Worm (Caenorhabditis elegans) whole organism, late embryonic: ENCODE data around the gene Y49A3A.4.

ENCODE experiments used
- C38D4.7 ChIP-seq: fragments of 200-800 bp; sonication (Bioruptor generic); optimal IDR thresholded peaks from 2 replicates; lab custom pipeline; 2018; ENCODE audit warnings: mild to moderate bottlenecking, missing genetic modification characterization, moderate library complexity, missing compliant biosample characterization
- F13H6.1 ChIP-seq: sonication (generic microtip); optimal IDR thresholded peaks from 2 replicates; lab custom pipeline; 2016; ENCODE audit warnings: missing genetic modification characterization, missing compliant biosample characterization
- K09A11.1 ChIP-seq: sonication (generic microtip); optimal IDR thresholded peaks from 2 replicates; lab custom pipeline; 2017; ENCODE audit warnings: antibody characterized with exemption, mild to moderate bottlenecking, missing genetic modification characterization, missing compliant biosample characterization; ENCODE audit not compliant: insufficient read depth
- T23F11.4 ChIP-seq: fragments of 200-800 bp; sonication (Bioruptor generic); optimal IDR thresholded peaks from 2 replicates; lab custom pipeline; 2018; ENCODE audit warnings: mild to moderate bottlenecking, missing genetic modification characterization, missing compliant biosample characterization
- ahr-1 ChIP-seq: sonication (generic microtip); optimal IDR thresholded peaks from 2 replicates; lab custom pipeline; 2016; ENCODE audit warnings: missing genetic modification characterization, missing compliant biosample characterization
- ama-1 ChIP-seq: fragments of 150-350 bp; optimal IDR thresholded peaks from 2 replicates; lab custom pipeline; 2014
- ceh-22 ChIP-seq: sonication (generic microtip); optimal IDR thresholded peaks from 2 replicates; lab custom pipeline; 2017; ENCODE audit warnings: missing biosample characterization, missing genetic modification characterization
- ceh-24 ChIP-seq: sonication (generic microtip); optimal IDR thresholded peaks from 2 replicates; lab custom pipeline; 2016; ENCODE audit warnings: mild to moderate bottlenecking, missing genetic modification characterization, missing compliant biosample characterization
- ceh-31 ChIP-seq: sonication (generic microtip); optimal IDR thresholded peaks from 2 replicates; lab custom pipeline; 2016; ENCODE audit warnings: missing genetic modification characterization, missing compliant biosample characterization
- ceh-34 ChIP-seq: sonication (generic microtip); optimal IDR thresholded peaks from 2 replicates; lab custom pipeline; 2016; ENCODE audit warnings: mild to moderate bottlenecking, missing genetic modification characterization, missing compliant biosample characterization
- ceh-45 ChIP-seq: fragments of 200-800 bp; sonication (Bioruptor generic); IDR thresholded peaks from 2 replicates; pipeline ENCODE4 v1.3.6; 2022; ENCODE audit warnings: missing genetic modification reagents, missing genetic modification characterization, missing compliant biosample characterization
- che-1 ChIP-seq: sonication (generic microtip); optimal IDR thresholded peaks from 2 replicates; lab custom pipeline; 2016; ENCODE audit warnings: mild to moderate bottlenecking, missing genetic modification characterization, missing compliant biosample characterization
- dmd-4 ChIP-seq: sonication (generic microtip); optimal IDR thresholded peaks from 2 replicates; lab custom pipeline; 2016; ENCODE audit warnings: borderline replicate concordance, missing genetic modification characterization, missing compliant biosample characterization
- elt-4 ChIP-seq: sonication (generic microtip); optimal IDR thresholded peaks from 2 replicates; lab custom pipeline; 2016; ENCODE audit warnings: missing genetic modification characterization, missing compliant biosample characterization
- eyg-1 ChIP-seq: sonication (generic microtip); optimal IDR thresholded peaks from 2 replicates; lab custom pipeline; 2016; ENCODE audit warnings: missing genotype, missing genetic modification characterization, missing compliant biosample characterization
- fkh-10 ChIP-seq: fragments of 150-350 bp; optimal IDR thresholded peaks from 2 replicates; lab custom pipeline; 2014; ENCODE audit warnings: missing biosample characterization, missing genetic modification reagents, missing genetic modification characterization
- fkh-6 ChIP-seq: sonication (generic microtip); optimal IDR thresholded peaks from 2 replicates; lab custom pipeline; 2016; ENCODE audit warnings: missing genetic modification characterization, missing compliant biosample characterization
- hlh-13 ChIP-seq: fragments of 200-800 bp; sonication (Bioruptor generic); optimal IDR thresholded peaks from 2 replicates; lab custom pipeline; 2018; ENCODE audit warnings: mild to moderate bottlenecking, missing genetic modification characterization, missing compliant biosample characterization
- hlh-6 ChIP-seq: sonication (generic microtip); optimal IDR thresholded peaks from 2 replicates; lab custom pipeline; 2016; ENCODE audit warnings: missing genotype, missing genetic modification characterization, missing compliant biosample characterization
- hlh-8 ChIP-seq: sonication (generic microtip); optimal IDR thresholded peaks from 2 replicates; lab custom pipeline; 2016; ENCODE audit warnings: missing genotype, missing genetic modification characterization, missing compliant biosample characterization
- lim-6 ChIP-seq: sonication (generic microtip); optimal IDR thresholded peaks from 2 replicates; lab custom pipeline; 2016; ENCODE audit warnings: missing genetic modification characterization, missing compliant biosample characterization
- lin-11 ChIP-seq: fragments of 200-800 bp; sonication (Bioruptor generic); optimal IDR thresholded peaks from 2 replicates; lab custom pipeline; 2018; ENCODE audit warnings: mild to moderate bottlenecking, missing genetic modification characterization, missing compliant biosample characterization
- madf-2 ChIP-seq: sonication (generic microtip); optimal IDR thresholded peaks from 2 replicates; lab custom pipeline; 2017; ENCODE audit warnings: missing genetic modification characterization, missing compliant biosample characterization
- nhr-11 ChIP-seq: fragments of 150-350 bp; optimal IDR thresholded peaks from 2 replicates; lab custom pipeline; 2014; ENCODE audit warnings: missing biosample characterization, missing genetic modification characterization
- nhr-232 ChIP-seq: sonication (generic microtip); optimal IDR thresholded peaks from 2 replicates; lab custom pipeline; 2016; ENCODE audit warnings: missing genetic modification characterization, missing compliant biosample characterization
- npax-4 ChIP-seq: sonication (generic microtip); optimal IDR thresholded peaks from 2 replicates; lab custom pipeline; 2016; ENCODE audit warnings: missing genetic modification characterization, missing compliant biosample characterization
- pat-9 ChIP-seq: fragments of 200-800 bp; sonication (Bioruptor generic); optimal IDR thresholded peaks from 2 replicates; lab custom pipeline; 2018; ENCODE audit warnings: mild to moderate bottlenecking, missing genetic modification characterization, moderate library complexity, missing compliant biosample characterization
- pha-4 ChIP-seq: fragments of 150-350 bp; optimal IDR thresholded peaks from 2 replicates; lab custom pipeline; 2018; ENCODE audit warnings: missing biosample characterization, missing genetic modification reagents, missing genetic modification characterization
- rnt-1 ChIP-seq: sonication (generic microtip); optimal IDR thresholded peaks from 2 replicates; lab custom pipeline; 2016; ENCODE audit warnings: missing genetic modification characterization, missing compliant biosample characterization
- sdc-2 ChIP-seq: sonication (generic microtip); optimal IDR thresholded peaks from 2 replicates; lab custom pipeline; 2016; ENCODE audit warnings: missing genotype, missing genetic modification characterization, missing compliant biosample characterization
- tbx-7 ChIP-seq: sonication (generic microtip); optimal IDR thresholded peaks from 2 replicates; lab custom pipeline; 2016; ENCODE audit warnings: missing genotype, missing genetic modification characterization, missing compliant biosample characterization
- unc-3 ChIP-seq, 2 experiments: fragments of 200-800 bp in 1 of 2; sonication (Bioruptor generic) in 1 of 2; sonication (generic microtip) in 1 of 2; conservative IDR thresholded peaks in 1 of 2; optimal IDR thresholded peaks in 1 of 2; 2 replicates each; pipeline versions ENCODE4 v1.3.6 to Lab custom; 2016 to 2022; ENCODE audit warnings: missing compliant biosample characterization in 2 of 2, missing genetic modification characterization in 2 of 2, missing genetic modification reagents in 1 of 2
- unc-86 ChIP-seq: sonication (generic microtip); optimal IDR thresholded peaks from 2 replicates; lab custom pipeline; 2016; ENCODE audit warnings: missing genetic modification characterization, missing compliant biosample characterization
- zip-5 ChIP-seq: sonication (generic microtip); optimal IDR thresholded peaks from 2 replicates; lab custom pipeline; 2016; ENCODE audit warnings: missing genetic modification characterization, missing compliant biosample characterization
- ztf-16 ChIP-seq: sonication (generic microtip); optimal IDR thresholded peaks from 2 replicates; lab custom pipeline; 2017; ENCODE audit warnings: missing genetic modification characterization, missing compliant biosample characterization

Y49A3A.4 gene

DNA sequence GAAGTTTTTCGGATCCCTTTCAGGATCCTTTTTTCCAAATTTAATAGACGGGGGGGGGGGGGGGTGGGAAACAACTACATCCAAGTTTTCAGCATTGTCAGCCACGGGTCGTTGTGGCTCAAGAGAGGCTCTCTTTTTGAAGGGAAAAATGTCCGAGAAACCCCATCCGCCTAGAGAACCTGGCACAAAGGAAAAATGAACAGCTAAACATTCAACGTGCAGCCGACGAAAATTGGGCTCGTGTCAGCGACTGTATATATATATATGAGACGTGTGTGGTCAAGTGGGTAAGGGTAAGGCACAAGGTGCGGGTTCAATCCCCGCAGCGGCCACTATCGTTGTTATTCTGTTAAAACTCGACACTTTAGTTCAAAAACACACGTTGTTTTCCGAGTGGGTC is at the start of gene Y49A3A.4:
TSS of gene Y49A3A.4 (minus strand) at position 314 of the 400 bp plus-strand sequence.
- TF ChIP-seq T23F11.4 (GFP tag; lab: Kevin White, UChicago) (no peak), ceh-34 (tag; lab: Kevin White, UChicago) (no peak), unc-86 (tag; lab: Kevin White, UChicago) (no peak), lin-11 (no peak), ceh-31 (tag; lab: Kevin White, UChicago) (no peak), elt-4 (tag; lab: Kevin White, UChicago) (no peak), ceh-45 (GFP tag; lab: Robert Waterston, UW) (no peak), nhr-232 (tag; lab: Kevin White, UChicago) (no peak), eyg-1 (tag; lab: Kevin White, UChicago) (no peak), C38D4.7 (GFP tag; lab: Kevin White, UChicago) (no peak), fkh-10 (GFP tag; lab: Kevin White, UChicago) (no peak), pha-4 (no peak), ama-1 (no peak), hlh-8 (tag; lab: Kevin White, UChicago) (no peak)
- TF ChIP-seq, all 69 proteins: peak for 0

DNA sequence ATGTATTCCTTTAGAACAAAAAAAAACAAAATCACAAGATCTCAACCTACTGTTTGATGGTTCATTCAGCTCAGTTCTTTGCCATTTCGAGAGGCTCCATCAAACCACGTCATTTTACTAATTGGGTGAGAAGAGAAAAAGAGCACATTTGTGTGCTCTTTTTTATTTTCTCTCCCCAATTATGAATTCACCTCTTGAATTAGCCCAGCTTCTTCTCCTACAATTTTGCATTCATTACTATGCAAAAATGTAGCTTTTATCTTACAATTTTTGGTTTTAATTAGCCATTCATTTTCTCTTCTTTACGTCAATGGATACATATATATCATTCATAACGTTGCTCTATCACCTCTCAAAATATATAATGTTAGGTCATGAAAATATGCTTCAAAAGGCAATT is 47.0 kb upstream of the Y49A3A.4 start:
- TF ChIP-seq unc-3 (GFP tag; conservative IDR thresholded peaks at IDR 0.05; lab: Robert Waterston, UW) (no peak), unc-3 (tag; optimal IDR thresholded peaks at IDR 0.05; lab: Kevin White, UChicago) (no peak), che-1 (tag; lab: Kevin White, UChicago) (no peak), hlh-13 (GFP tag; lab: Kevin White, UChicago) (no peak), zip-5 (no peak), fkh-10 (GFP tag; lab: Kevin White, UChicago) (no peak), sdc-2 (tag; lab: Kevin White, UChicago) (no peak), ztf-16 (tag; lab: Kevin White, UChicago) (no peak), dmd-4 (tag; lab: Kevin White, UChicago) (no peak), npax-4 (no peak)

DNA sequence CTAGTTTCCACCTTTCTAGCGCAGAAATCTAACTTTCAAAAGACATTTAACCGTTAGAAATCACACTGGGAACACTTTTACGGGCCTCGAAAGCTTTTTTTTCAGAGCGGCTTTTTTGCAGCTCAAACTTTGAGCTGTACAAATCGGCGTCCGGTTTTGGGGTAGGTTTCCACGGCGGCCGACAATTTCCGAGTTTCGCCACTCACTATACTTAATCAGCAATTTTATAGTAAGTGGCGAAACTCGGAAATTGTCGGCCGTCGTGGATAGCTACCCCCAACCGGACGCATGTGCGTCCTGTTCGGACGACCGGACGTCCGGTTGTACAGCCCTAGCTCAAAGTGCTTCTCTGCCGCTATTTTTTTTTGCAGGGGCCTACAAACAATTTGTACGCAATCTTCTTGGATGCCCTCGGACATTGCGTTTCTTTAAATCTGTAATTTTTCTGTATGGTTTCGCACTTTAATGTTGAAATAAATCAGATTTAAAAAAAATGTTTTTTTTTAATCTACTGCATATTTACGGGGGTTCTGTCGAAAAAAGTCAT is 37.5 kb upstream of the Y49A3A.4 start:
- TF ChIP-seq unc-3 (GFP tag; conservative IDR thresholded peaks at IDR 0.05; lab: Robert Waterston, UW) (no peak), unc-3 (tag; optimal IDR thresholded peaks at IDR 0.05; lab: Kevin White, UChicago) (no peak), ahr-1 (tag; lab: Kevin White, UChicago) (no peak), ceh-24 (tag; lab: Kevin White, UChicago) (no peak), K09A11.1 (tag; lab: Kevin White, UChicago) (no peak), madf-2 (tag; lab: Kevin White, UChicago) (no peak), lim-6 (tag; lab: Kevin White, UChicago) (no peak), fkh-6 (tag; lab: Kevin White, UChicago) (no peak), hlh-6 (tag; lab: Kevin White, UChicago) (no peak), ceh-31 (tag; lab: Kevin White, UChicago) (no peak), ama-1 (no peak), nhr-11 (tag; lab: Kevin White, UChicago) (no peak), rnt-1 (tag; lab: Kevin White, UChicago) (no peak), ceh-22 (tag; lab: Kevin White, UChicago) (no peak), npax-4 (no peak), F13H6.1 (tag; lab: Kevin White, UChicago) (no peak)

DNA sequence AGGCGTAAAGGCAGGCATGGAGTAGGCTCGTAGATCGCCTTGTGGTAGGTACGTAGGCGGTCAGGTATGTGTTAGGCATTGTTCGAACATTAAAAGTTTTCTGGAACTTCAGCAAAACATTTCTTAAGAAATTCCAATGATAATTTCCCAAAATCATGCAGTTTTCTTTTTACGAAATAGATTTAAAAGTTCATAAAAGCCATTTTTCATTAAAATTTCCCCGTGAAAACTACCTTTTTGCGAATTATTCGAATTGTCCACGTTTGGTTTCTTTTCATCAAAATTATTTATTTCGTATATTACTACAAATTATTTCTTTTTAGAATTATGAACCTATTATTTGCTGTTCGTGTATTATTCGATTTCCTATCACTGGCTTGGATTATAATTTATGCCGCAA is 36.1 kb upstream of the Y49A3A.4 start, which contains the start of gene C15H11.13:
TSS of gene C15H11.13 (plus strand) at position 301 of the 400 bp plus-strand sequence.
- TF ChIP-seq ceh-31 (tag; lab: Kevin White, UChicago), result no peak
- TF ChIP-seq tbx-7 (tag; lab: Kevin White, UChicago), result no peak
- TF ChIP-seq pat-9 (tag; lab: Kevin White, UChicago), result no peak
- TF ChIP-seq sdc-2 (tag; lab: Kevin White, UChicago), result no peak
